Worm (Caenorhabditis elegans) whole organism, young adult: Measurements from ENCODE around the gene rab-39.

Experiments used
- F22D6.2 ChIP-seq: sonication (generic microtip); optimal IDR thresholded peaks from 2 replicates; lab custom pipeline; 2016; ENCODE audit warnings: mild to moderate bottlenecking, missing genetic modification characterization, missing compliant biosample characterization
- dox-1 ChIP-seq: fragments of 200-800 bp; sonication (Bioruptor generic); IDR thresholded peaks from 2 replicates; pipeline ENCODE4 v1.3.6; 2022; ENCODE audit warnings: missing genetic modification reagents, missing genetic modification characterization, missing compliant biosample characterization
- egl-18 ChIP-seq: fragments of 200-800 bp; sonication (Bioruptor generic); IDR thresholded peaks from 2 replicates; pipeline ENCODE4 v1.3.6; 2022; ENCODE audit warnings: missing genetic modification reagents, missing genetic modification characterization, missing compliant biosample characterization
- ets-4 ChIP-seq: fragments of 200-800 bp; sonication (Bioruptor generic); optimal IDR thresholded peaks from 2 replicates; lab custom pipeline; 2018; ENCODE audit warnings: mild to moderate bottlenecking, missing genetic modification characterization, missing compliant biosample characterization
- mel-28 ChIP-seq: sonication (generic microtip); optimal IDR thresholded peaks from 2 replicates; lab custom pipeline; 2016; ENCODE audit warnings: borderline replicate concordance, mild to moderate bottlenecking, missing genetic modification characterization, missing compliant biosample characterization
- nhr-80 ChIP-seq: sonication (generic microtip); optimal IDR thresholded peaks from 2 replicates; lab custom pipeline; 2016; ENCODE audit warnings: missing genetic modification characterization, missing compliant biosample characterization
- pha-4 ChIP-seq: fragments of 150-350 bp; sonication (generic microtip); optimal IDR thresholded peaks from 2 replicates; lab custom pipeline; 2014; ENCODE audit warnings: missing biosample characterization, missing genetic modification reagents, missing genetic modification characterization
- sea-2 ChIP-seq: fragments of 200-800 bp; sonication (Bioruptor generic); IDR thresholded peaks from 2 replicates; pipeline ENCODE4 v1.3.6; 2022; ENCODE audit warnings: missing genetic modification characterization, missing compliant biosample characterization
- snpc-1.1 ChIP-seq: sonication (generic microtip); optimal IDR thresholded peaks from 2 replicates; lab custom pipeline; 2017; ENCODE audit warnings: missing genetic modification characterization, mild to moderate bottlenecking, missing compliant biosample characterization, antibody characterized with exemption, moderate library complexity, missing genotype, missing genetic modification reagents; ENCODE audit not compliant: insufficient read depth
- snpc-4 ChIP-seq, 5 experiments: fragments of 150-350 bp in 1 of 5; sonication (generic microtip) in 4 of 5; optimal IDR thresholded peaks; 2 replicates each; lab custom pipeline; 2014 to 2018; ENCODE audit warnings: missing genetic modification characterization in 5 of 5, missing biosample characterization in 3 of 5, antibody characterized with exemption in 2 of 5, mild to moderate bottlenecking in 2 of 5, missing compliant biosample characterization in 2 of 5, missing genotype in 2 of 5, moderate library complexity in 2 of 5, missing genetic modification reagents in 1 of 5
- ztf-25 ChIP-seq: fragments of 200-800 bp; sonication (Bioruptor generic); IDR thresholded peaks from 2 replicates; pipeline ENCODE4 v1.3.6; 2022; ENCODE audit warnings: missing genetic modification reagents, missing genetic modification characterization, missing compliant biosample characterization

DNA sequence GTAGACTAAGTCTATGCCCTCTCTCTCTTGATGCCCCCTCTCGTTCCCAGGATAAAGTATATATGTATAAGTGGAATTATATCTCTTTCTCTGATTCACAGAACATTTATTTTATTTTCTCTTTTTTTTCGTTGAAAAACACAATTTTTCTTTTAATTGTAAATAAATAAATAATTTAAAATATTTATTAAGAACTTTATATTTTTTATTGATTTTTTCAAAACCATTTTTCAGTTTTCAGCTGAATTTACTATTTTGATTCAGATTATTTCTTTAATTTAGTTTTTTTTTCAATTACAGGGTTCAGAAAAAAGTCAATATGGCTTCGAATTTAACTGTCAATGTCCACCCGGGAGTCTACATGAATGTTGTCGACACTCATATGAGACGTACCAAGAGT is 8.6 kb upstream of the rab-39 start, which contains the start of gene eif-3.F:
- TF ChIP-seq snpc-1.1 (tag; lab: Kevin White, UChicago) = no peak
- TF ChIP-seq F22D6.2 (tag; lab: Kevin White, UChicago) = no peak
- no peak for TF ChIP-seq snpc-4 (GFP tag; optimal IDR thresholded peaks at IDR 0.05; lab: Kevin White, UChicago)
- TF ChIP-seq snpc-4 (tag; optimal IDR thresholded peaks at IDR 0.05; lab: Kevin White, UChicago) = no peak
- TF ChIP-seq egl-18 (GFP tag; lab: Robert Waterston, UW) = no peak
- no peak for TF ChIP-seq pha-4
- no peak for TF ChIP-seq ets-4 (GFP tag; lab: Kevin White, UChicago)
- no peak for TF ChIP-seq nhr-80
- no peak for TF ChIP-seq ztf-25
- TF ChIP-seq sea-2 = no peak
- TF ChIP-seq dox-1 (GFP tag; lab: Robert Waterston, UW) = no peak
- TF ChIP-seq mel-28 (tag; lab: Kevin White, UChicago) = no peak
